Worm (Caenorhabditis elegans): ENCODE data around the gene Y102A11A.9.

Gene Y102A11A.9

DNA sequence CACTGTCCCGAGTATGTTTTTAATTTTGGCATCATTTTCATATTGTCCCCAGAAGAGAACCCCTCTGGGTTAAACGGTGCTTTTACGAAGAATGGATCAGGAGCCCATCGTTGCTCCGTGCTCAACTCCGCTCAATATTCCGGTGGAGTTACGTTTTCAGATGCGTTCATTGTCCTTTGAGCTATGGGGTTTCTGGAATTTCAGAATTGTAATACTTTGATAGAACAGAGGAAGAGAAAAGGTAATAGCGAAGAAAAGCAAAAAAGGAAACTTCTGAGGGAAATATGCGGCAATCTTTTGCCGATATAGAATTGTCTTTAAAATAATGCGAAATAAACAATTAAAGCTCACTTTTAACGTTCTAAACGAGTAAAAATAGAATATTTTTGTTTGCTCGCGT is 15.0 kb upstream of the Y102A11A.9 start, which contains the start of gene Y40A1A.3 (continued):
- TF ChIP-seq nfya-2 (GFP tag; IDR thresholded peaks at IDR 0.05) (no peak), ccch-3 (GFP tag; optimal IDR thresholded peaks at IDR 0.05) (no peak), tlf-1 (GFP tag; optimal IDR thresholded peaks at IDR 0.05) (no peak), madf-6 (GFP tag; IDR thresholded peaks at IDR 0.05) (no peak), ceh-100 (GFP tag; IDR thresholded peaks at IDR 0.05) (no peak), ceh-27 (GFP tag; optimal IDR thresholded peaks at IDR 0.05) (no peak), F22D6.2 (tag; optimal IDR thresholded peaks at IDR 0.05) (no peak)

DNA sequence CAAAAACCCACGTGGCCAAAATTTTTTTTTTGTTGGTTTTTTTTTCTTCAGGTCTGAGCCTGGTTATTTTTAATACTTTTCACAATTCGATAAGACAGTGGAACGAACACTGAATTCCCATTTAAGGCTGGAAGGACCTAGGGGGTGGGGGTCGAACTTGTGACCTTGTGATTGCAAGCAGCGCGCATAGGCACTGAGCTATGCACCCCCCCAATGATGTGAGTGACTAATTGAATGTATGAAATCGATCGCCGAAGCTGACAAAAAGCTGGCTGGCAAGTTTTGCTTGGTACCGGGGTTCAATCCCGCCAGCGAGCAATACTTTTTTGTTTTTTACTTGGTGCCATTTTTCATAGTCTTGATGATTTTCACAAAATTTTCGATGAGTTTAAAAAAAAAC is 14.1 kb upstream of the Y102A11A.9 start:
- TF ChIP-seq rpc-1 (optimal IDR thresholded peaks at IDR 0.05) (peak; percentile 39), rpc-1 (tag; optimal IDR thresholded peaks at IDR 0.05) (peak; percentile 71), F22D6.2 (tag; optimal IDR thresholded peaks at IDR 0.05) (no peak), Y67H2A.10 (GFP tag; conservative IDR thresholded peaks at IDR 0.05) (no peak), ceh-79 (tag; optimal IDR thresholded peaks at IDR 0.05) (no peak), sptf-2 (GFP tag; optimal IDR thresholded peaks at IDR 0.05) (no peak), snpc-1.1 (tag; optimal IDR thresholded peaks at IDR 0.05; ENCODE audit: insufficient read depth) (no peak), rcor-1 (GFP tag; IDR thresholded peaks at IDR 0.05) (no peak), lin-26 (GFP tag; IDR thresholded peaks at IDR 0.05) (0 out of 2 replicates have a peak, but pooled peaks have one; percentile 33), madf-6 (GFP tag; IDR thresholded peaks at IDR 0.05) (peak; percentile 37), attf-6 (GFP tag; IDR thresholded peaks at IDR 0.05) (peak; percentile 34; the same call in 1 of the 2 replicates), ceh-58 (GFP tag; IDR thresholded peaks at IDR 0.05) (no peak), aptf-2 (GFP tag; conservative IDR thresholded peaks at IDR 0.05) (no peak), nfya-1 (tag; optimal IDR thresholded peaks at IDR 0.05; ENCODE audit: borderline replicate concordance, insufficient read depth) (no peak), tbp1 (GFP tag; optimal IDR thresholded peaks at IDR 0.05) (peak; percentile 75), dox-1 (GFP tag; IDR thresholded peaks at IDR 0.05) (peak; percentile 10; the same call in 1 of the 2 replicates), bed-2 (GFP tag; IDR thresholded peaks at IDR 0.05) (no peak), B0261.1 (tag; optimal IDR thresholded peaks at IDR 0.05) (peak; percentile 48), sea-2 (GFP tag; IDR thresholded peaks at IDR 0.05) (no peak), him-1 (tag; optimal IDR thresholded peaks at IDR 0.05) (peak; percentile 19), ztf-6 (GFP tag; IDR thresholded peaks at IDR 0.05) (no peak), F10E7.11 (tag; optimal IDR thresholded peaks at IDR 0.05) (no peak), D2030.7 (GFP tag; IDR thresholded peaks at IDR 0.05) (peak; percentile 55), hmg-20 (GFP tag; IDR thresholded peaks at IDR 0.05) (0 out of 2 replicates have a peak, but pooled peaks have one; percentile 29), lir-1 (GFP tag; conservative IDR thresholded peaks at IDR 0.05) (no peak), lag-1 (GFP tag; IDR thresholded peaks at IDR 0.05) (no peak), akir-1 (GFP tag; optimal IDR thresholded peaks at IDR 0.05) (no peak), egl-44 (GFP tag; IDR thresholded peaks at IDR 0.05) (no peak), zim-3 (tag; optimal IDR thresholded peaks at IDR 0.05) (no peak)

DNA sequence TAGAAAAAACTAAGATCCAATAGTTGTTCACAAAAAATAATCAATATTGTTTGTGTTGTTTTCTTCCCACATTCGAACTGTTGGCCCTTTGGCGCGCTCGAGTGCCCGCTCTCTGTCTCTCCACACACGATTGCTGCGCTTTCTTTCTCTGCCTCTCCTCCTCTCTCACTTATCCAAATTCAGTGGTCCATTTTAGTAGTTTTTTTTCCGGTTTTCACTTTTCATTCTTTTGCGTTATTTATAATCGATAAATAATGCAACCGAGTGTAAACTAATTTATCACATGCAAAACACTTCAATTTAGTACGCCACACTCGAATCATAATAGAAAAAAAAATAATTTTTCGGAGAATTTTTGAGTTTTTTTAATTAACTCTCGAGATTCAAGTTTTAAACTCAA is 12.4 kb upstream of the Y102A11A.9 start:
- no peak for TF ChIP-seq F23B12.7 (tag; optimal IDR thresholded peaks at IDR 0.05; ENCODE audit: insufficient read depth)
- peak; percentile 17 for TF ChIP-seq efl-1 (GFP tag; optimal IDR thresholded peaks at IDR 0.05)
- no peak for TF ChIP-seq hmg-20 (GFP tag; IDR thresholded peaks at IDR 0.05)
- TF ChIP-seq F10E7.11 (tag; optimal IDR thresholded peaks at IDR 0.05), result no peak
- TF ChIP-seq K11D2.4 (GFP tag; IDR thresholded peaks at IDR 0.05), result no peak
- TF ChIP-seq zim-3 (tag; optimal IDR thresholded peaks at IDR 0.05), result no peak
